Fruit fly (Drosophila melanogaster) whole organism, embryonic: ENCODE data around the gene HHEX.

Source experiments
- Asciz ChIP-seq: fragments of 200-800 bp; sonication (Bioruptor generic); optimal IDR thresholded peaks from 2 replicates; lab custom pipeline; 2017; ENCODE audit warnings: missing biosample characterization, mild to moderate bottlenecking, missing genetic modification characterization, missing genetic modification reagents
- BEAF-32 ChIP-seq: fragments of 200-800 bp; sonication (Bioruptor generic); optimal IDR thresholded peaks from 3 replicates; lab custom pipeline; 2017; ENCODE audit warnings: missing biosample characterization, missing genetic modification characterization, mild to moderate bottlenecking, moderate library complexity, missing genetic modification reagents
- Bdp1 ChIP-seq: fragments of 200-800 bp; sonication (Bioruptor generic); optimal IDR thresholded peaks from 3 replicates; lab custom pipeline; 2016; ENCODE audit warnings: missing biosample characterization, missing genetic modification characterization
- CG13123 ChIP-seq: fragments of 200-800 bp; sonication (Bioruptor generic); optimal IDR thresholded peaks from 2 replicates; lab custom pipeline; 2016; ENCODE audit warnings: missing biosample characterization, missing genetic modification characterization
- CG13624 ChIP-seq: fragments of 200-800 bp; sonication (Bioruptor generic); optimal IDR thresholded peaks from 2 replicates; lab custom pipeline; 2016; ENCODE audit warnings: missing biosample characterization, missing genetic modification characterization
- CG13894 ChIP-seq: fragments of 200-800 bp; sonication (Bioruptor generic); optimal IDR thresholded peaks from 3 replicates; lab custom pipeline; 2018; ENCODE audit warnings: missing biosample characterization, mild to moderate bottlenecking, missing genetic modification characterization, moderate library complexity
- CG14667 ChIP-seq: fragments of 200-800 bp; sonication (Bioruptor generic); IDR thresholded peaks from 2 replicates; pipeline ENCODE4 v1.3.6; 2022; ENCODE audit warnings: missing biosample characterization, missing genetic modification characterization
- CG17361 ChIP-seq: fragments of 200-800 bp; sonication (Bioruptor generic); IDR thresholded peaks from 3 replicates; pipeline ENCODE4 v1.3.6; 2022; ENCODE audit warnings: missing biosample characterization, missing genetic modification characterization
- CG17612 ChIP-seq: fragments of 200-800 bp; sonication (Bioruptor generic); IDR thresholded peaks from 2 replicates; pipeline ENCODE4 v1.3.6; 2022; ENCODE audit warnings: missing biosample characterization, missing genetic modification characterization
- CG2116 ChIP-seq: fragments of 200-800 bp; sonication (Bioruptor generic); optimal IDR thresholded peaks from 3 replicates; lab custom pipeline; 2018; ENCODE audit warnings: missing biosample characterization, mild to moderate bottlenecking, missing genetic modification characterization
- CG2202 ChIP-seq: fragments of 200-800 bp; sonication (Bioruptor generic); optimal IDR thresholded peaks from 2 replicates; lab custom pipeline; 2018; ENCODE audit warnings: missing biosample characterization, mild to moderate bottlenecking, missing genetic modification characterization
- CG31224 ChIP-seq: fragments of 200-800 bp; sonication (Bioruptor generic); IDR thresholded peaks from 2 replicates; pipeline ENCODE4 v1.3.6; 2022; ENCODE audit warnings: missing biosample characterization, missing genetic modification characterization
- CG34422 ChIP-seq: fragments of 200-800 bp; sonication (Bioruptor generic); IDR thresholded peaks from 3 replicates; pipeline ENCODE4 v1.3.6; 2022; ENCODE audit warnings: missing biosample characterization, missing genetic modification characterization
- CG4820 ChIP-seq: fragments of 200-800 bp; sonication (Bioruptor generic); optimal IDR thresholded peaks from 3 replicates; lab custom pipeline; 2016; ENCODE audit warnings: missing biosample characterization, missing genetic modification characterization
- CG6654 ChIP-seq: fragments of 200-800 bp; sonication (Bioruptor generic); optimal IDR thresholded peaks from 2 replicates; lab custom pipeline; 2017; ENCODE audit warnings: missing biosample characterization, mild to moderate bottlenecking, missing genetic modification characterization
- CG7556 ChIP-seq: fragments of 200-800 bp; sonication (Bioruptor generic); optimal IDR thresholded peaks from 2 replicates; lab custom pipeline; 2017; ENCODE audit warnings: missing biosample characterization, mild to moderate bottlenecking, missing genetic modification characterization
- CG7745 ChIP-seq: fragments of 200-800 bp; sonication (Bioruptor generic); optimal IDR thresholded peaks from 2 replicates; lab custom pipeline; 2018; ENCODE audit warnings: missing biosample characterization, mild to moderate bottlenecking, missing genetic modification characterization, moderate library complexity
- CG8388 ChIP-seq: fragments of 200-800 bp; sonication (Bioruptor generic); optimal IDR thresholded peaks from 2 replicates; lab custom pipeline; 2019; ENCODE audit warnings: missing biosample characterization, mild to moderate bottlenecking, missing genetic modification characterization, moderate library complexity
- CG8944 ChIP-seq: fragments of 200-800 bp; sonication (Bioruptor generic); optimal IDR thresholded peaks from 3 replicates; lab custom pipeline; 2016; ENCODE audit warnings: missing biosample characterization, missing genetic modification characterization
- CkIIα-i1 ChIP-seq: fragments of 200-800 bp; sonication (Bioruptor generic); IDR thresholded peaks from 2 replicates; pipeline ENCODE4 v1.3.6; 2022; ENCODE audit warnings: missing biosample characterization, missing genetic modification characterization
- D ChIP-seq, 2 experiments: fragments of 200-800 bp in 1 of 2; fragments of >200 bp in 1 of 2; sonication (Bioruptor generic) in 1 of 2; optimal IDR thresholded peaks; 2 replicates in 1 of 2; 3 replicates in 1 of 2; lab custom pipeline; 2017; ENCODE audit warnings: mild to moderate bottlenecking in 1 of 2, missing biosample characterization in 1 of 2, missing genetic modification characterization in 1 of 2, missing genetic modification reagents in 1 of 2
- Dek ChIP-seq: fragments of 200-800 bp; sonication (Bioruptor generic); optimal IDR thresholded peaks from 3 replicates; lab custom pipeline; 2019; ENCODE audit warnings: missing biosample characterization, mild to moderate bottlenecking, missing genetic modification characterization, moderate library complexity
- Elba2 ChIP-seq: fragments of 200-800 bp; sonication (Bioruptor generic); optimal IDR thresholded peaks from 3 replicates; lab custom pipeline; 2016; ENCODE audit warnings: missing biosample characterization, missing genetic modification characterization
- Ets97D ChIP-seq: fragments of 200-800 bp; sonication (Bioruptor generic); optimal IDR thresholded peaks from 3 replicates; lab custom pipeline; 2016; ENCODE audit warnings: missing biosample characterization, missing genetic modification characterization
- Fer1 ChIP-seq: fragments of 200-800 bp; sonication (Bioruptor generic); optimal IDR thresholded peaks from 2 replicates; lab custom pipeline; 2017; ENCODE audit warnings: missing biosample characterization, mild to moderate bottlenecking, missing genetic modification characterization
- Hmx ChIP-seq: fragments of 200-800 bp; sonication (Bioruptor generic); optimal IDR thresholded peaks from 2 replicates; lab custom pipeline; 2016; ENCODE audit warnings: missing biosample characterization, missing genetic modification characterization
- Nf-YA ChIP-seq: fragments of 200-800 bp; sonication (Bioruptor generic); IDR thresholded peaks from 2 replicates; pipeline ENCODE4 v1.3.6; 2022; ENCODE audit warnings: missing biosample characterization, missing genetic modification characterization
- Nf-YB ChIP-seq: fragments of 200-800 bp; sonication (Bioruptor generic); optimal IDR thresholded peaks from 3 replicates; lab custom pipeline; 2019; ENCODE audit warnings: missing biosample characterization, mild to moderate bottlenecking, missing genetic modification characterization, moderate library complexity
- Sry-δ ChIP-seq: fragments of 200-800 bp; sonication (Bioruptor generic); optimal IDR thresholded peaks from 2 replicates; lab custom pipeline; 2016; ENCODE audit warnings: missing biosample characterization, missing genetic modification characterization
- Taf1 ChIP-seq: fragments of 200-800 bp; sonication (Bioruptor generic); IDR thresholded peaks from 2 replicates; pipeline ENCODE4 v1.3.6; 2022; ENCODE audit warnings: missing biosample characterization, missing genetic modification characterization
- Usf ChIP-seq: fragments of 200-800 bp; sonication (Bioruptor generic); optimal IDR thresholded peaks from 2 replicates; lab custom pipeline; 2017; ENCODE audit warnings: missing genotype, missing biosample characterization, missing genetic modification characterization
- bbx ChIP-seq: fragments of 200-800 bp; sonication (Bioruptor generic); IDR thresholded peaks from 2 replicates; pipeline ENCODE4 v1.3.6; 2022; ENCODE audit warnings: missing biosample characterization, missing genetic modification characterization; ENCODE audit not compliant: partially characterized antibody
- bcd ChIP-seq: fragments of 200-800 bp; sonication (Bioruptor generic); optimal IDR thresholded peaks from 2 replicates; lab custom pipeline; 2017; ENCODE audit warnings: missing biosample characterization, mild to moderate bottlenecking, missing genetic modification characterization
- ci ChIP-seq: fragments of 200-800 bp; sonication (Bioruptor generic); IDR thresholded peaks from 3 replicates; pipeline ENCODE4 v1.3.6; 2022; ENCODE audit warnings: missing biosample characterization, missing genetic modification characterization
- cwo ChIP-seq: fragments of 200-800 bp; sonication (Bioruptor generic); optimal IDR thresholded peaks from 3 replicates; lab custom pipeline; 2017; ENCODE audit warnings: missing biosample characterization, missing genetic modification characterization, mild to moderate bottlenecking, moderate library complexity, missing genetic modification reagents
- dimm ChIP-seq: fragments of 200-800 bp; sonication (Bioruptor generic); IDR thresholded peaks from 2 replicates; pipeline ENCODE4 v1.3.6; 2022; ENCODE audit warnings: missing biosample characterization, missing genetic modification characterization
- esg ChIP-seq: fragments of 200-800 bp; sonication (Bioruptor generic); conservative IDR thresholded peaks from 2 replicates; pipeline ENCODE4 v1.3.6; 2022; ENCODE audit warnings: missing biosample characterization, missing genetic modification characterization
- gsb-n ChIP-seq: fragments of 200-800 bp; sonication (Bioruptor generic); optimal IDR thresholded peaks from 3 replicates; lab custom pipeline; 2018; ENCODE audit warnings: missing biosample characterization, mild to moderate bottlenecking, missing genetic modification characterization
- insv ChIP-seq, 2 experiments: fragments of 200-800 bp; sonication (Bioruptor generic); optimal IDR thresholded peaks; 3 replicates each; lab custom pipeline; 2016 to 2018; ENCODE audit warnings: missing biosample characterization in 2 of 2, missing genetic modification characterization in 2 of 2
- lab ChIP-seq: fragments of 200-800 bp; sonication (Bioruptor generic); optimal IDR thresholded peaks from 3 replicates; lab custom pipeline; 2017; ENCODE audit warnings: missing biosample characterization, missing genetic modification characterization, mild to moderate bottlenecking, moderate library complexity, missing genetic modification reagents
- pb ChIP-seq: fragments of 200-800 bp; sonication (Bioruptor generic); optimal IDR thresholded peaks from 3 replicates; lab custom pipeline; 2016; ENCODE audit warnings: missing biosample characterization, missing genetic modification characterization
- pfk ChIP-seq: fragments of 200-800 bp; sonication (Bioruptor generic); optimal IDR thresholded peaks from 2 replicates; lab custom pipeline; 2018; ENCODE audit warnings: missing biosample characterization, mild to moderate bottlenecking, missing genetic modification characterization, moderate library complexity
- pnt ChIP-seq: fragments of 200-800 bp; sonication (Bioruptor generic); optimal IDR thresholded peaks from 3 replicates; lab custom pipeline; 2016; ENCODE audit warnings: missing biosample characterization, missing genetic modification characterization
- ranshi ChIP-seq: fragments of 200-800 bp; sonication (Bioruptor generic); IDR thresholded peaks from 2 replicates; pipeline ENCODE4 v1.3.6; 2022; ENCODE audit warnings: missing biosample characterization, missing genetic modification characterization
- scrt ChIP-seq: fragments of 200-800 bp; sonication (Bioruptor generic); optimal IDR thresholded peaks from 2 replicates; lab custom pipeline; 2018; ENCODE audit warnings: missing biosample characterization, mild to moderate bottlenecking, missing genetic modification characterization, moderate library complexity
- ssp ChIP-seq: fragments of 200-800 bp; sonication (Bioruptor generic); IDR thresholded peaks from 2 replicates; pipeline ENCODE4 v1.3.6; 2022; ENCODE audit warnings: missing biosample characterization, missing genetic modification characterization
- tio ChIP-seq: fragments of 200-800 bp; sonication (Bioruptor generic); optimal IDR thresholded peaks from 2 replicates; lab custom pipeline; 2017; ENCODE audit warnings: missing biosample characterization, missing genetic modification characterization, inconsistent platforms
- twi ChIP-seq: fragments of 200-800 bp; optimal IDR thresholded peaks from 2 replicates; lab custom pipeline; 2019; ENCODE audit warnings: missing biosample characterization, mild to moderate bottlenecking, missing genetic modification characterization, moderate library complexity
- vnd ChIP-seq: fragments of 200-800 bp; sonication (Bioruptor generic); IDR thresholded peaks from 3 replicates; pipeline ENCODE4 v1.3.6; 2022; ENCODE audit warnings: missing biosample characterization, missing genetic modification characterization; ENCODE audit not compliant: partially characterized antibody
- z ChIP-seq: fragments of 200-800 bp; sonication (Bioruptor generic); IDR thresholded peaks from 3 replicates; pipeline ENCODE4 v1.3.6; 2022; ENCODE audit warnings: missing biosample characterization, missing genetic modification characterization
- zfh1 ChIP-seq: fragments of 200-800 bp; sonication (Bioruptor generic); IDR thresholded peaks from 3 replicates; pipeline ENCODE4 v1.3.6; 2022; ENCODE audit warnings: missing biosample characterization, missing genetic modification characterization

The HHEX gene

dm6 chr3R:21130050-21130449 is 49.3 kb upstream of the HHEX start, which contains the start of gene Ice2 (continued):
- TF ChIP-seq scrt (GFP tag; lab: Kevin White, UChicago) (no peak), Hmx (GFP tag; lab: Kevin White, UChicago) (no peak), Ets97D (GFP tag; lab: Kevin White, UChicago) (peak; percentile 61), pb (GFP tag; lab: Kevin White, UChicago) (no peak), CG4820 (GFP tag; lab: Kevin White, UChicago) (no peak), lab (GFP tag; lab: Kevin White, UChicago) (no peak), D (optimal IDR thresholded peaks at IDR 0.05; lab: Kevin White, UChicago) (no peak), D (GFP tag; optimal IDR thresholded peaks at IDR 0.05; lab: Kevin White, UChicago) (no peak), Fer1 (GFP tag; lab: Kevin White, UChicago) (no peak), Nf-YA (GFP tag; lab: Robert Waterston, UW) (no peak), CG17361 (GFP tag; lab: Robert Waterston, UW) (no peak), CG8388 (GFP tag; lab: Kevin White, UChicago) (no peak), insv (GFP tag; optimal IDR thresholded peaks at IDR 0.05; lab: Kevin White, UChicago) (no peak), dimm (GFP tag; lab: Robert Waterston, UW) (no peak), CG7556 (GFP tag; lab: Kevin White, UChicago) (no peak), gsb-n (no peak), CG17612 (GFP tag; lab: Robert Waterston, UW) (no peak), twi (tag; lab: Kevin White, UChicago) (no peak), zfh1 (peak; percentile 21; the same call in 1 of the 3 replicates), ssp (no peak), CG2202 (tag; lab: Kevin White, UChicago) (no peak), vnd (0 out of 3 replicates have a peak, but pooled peaks have one; percentile 7), CG6654 (GFP tag; lab: Kevin White, UChicago) (no peak), CkIIα-i1 (no peak), CG8944 (GFP tag; lab: Kevin White, UChicago) (no peak), bbx (GFP tag; lab: Robert Waterston, UW) (peak; percentile 38; the same call in 1 of the 2 replicates), Nf-YB (no peak), Bdp1 (no peak), Sry-δ (GFP tag; lab: Kevin White, UChicago) (peak; percentile 49), esg (no peak), Taf1 (GFP tag; lab: Robert Waterston, UW) (no peak), Usf (GFP tag; lab: Kevin White, UChicago) (no peak), CG13624 (GFP tag; lab: Kevin White, UChicago) (no peak), tio (GFP tag; lab: Kevin White, UChicago) (no peak), CG14667 (GFP tag; lab: Robert Waterston, UW) (no peak), CG31224 (GFP tag; lab: Robert Waterston, UW) (no peak), ranshi (GFP tag; lab: Robert Waterston, UW) (no peak), BEAF-32 (GFP tag; lab: Kevin White, UChicago) (peak; percentile 53), bcd (GFP tag; lab: Kevin White, UChicago) (no peak), pnt (no peak), Dek (tag; lab: Kevin White, UChicago) (no peak), CG13123 (no peak), Elba2 (GFP tag; lab: Kevin White, UChicago) (no peak), Asciz (no peak), CG2116 (GFP tag; lab: Kevin White, UChicago) (peak; percentile 67), CG34422 (GFP tag; lab: Robert Waterston, UW) (no peak), z (GFP tag; lab: Robert Waterston, UW) (no peak), CG13894 (tag; lab: Kevin White, UChicago) (no peak), cwo (GFP tag; lab: Kevin White, UChicago) (no peak), ci (GFP tag; lab: Robert Waterston, UW) (0 out of 3 replicates have a peak, but pooled peaks have one; percentile 14), CG7745 (tag; lab: Kevin White, UChicago) (no peak), pfk (no peak)
